Worm (Caenorhabditis elegans) whole organism, L4 larva: Measurements from ENCODE around the gene Y37E11AL.2.

Experiments used
- dpl-1 ChIP-seq: fragments of 150-350 bp; optimal IDR thresholded peaks from 2 replicates; lab custom pipeline; 2014; ENCODE audit warnings: missing biosample characterization, missing genetic modification reagents, missing genetic modification characterization
- fos-1 ChIP-seq: fragments of 150-350 bp; optimal IDR thresholded peaks from 2 replicates; lab custom pipeline; 2014; ENCODE audit warnings: missing biosample characterization, missing genetic modification characterization
- hlh-30 ChIP-seq: sonication (generic microtip); optimal IDR thresholded peaks from 2 replicates; lab custom pipeline; 2017; ENCODE audit warnings: antibody characterized with exemption, mild to moderate bottlenecking, missing genetic modification characterization, missing compliant biosample characterization; ENCODE audit not compliant: insufficient read depth
- madf-9 ChIP-seq: fragments of 200-800 bp; sonication (Bioruptor generic); conservative IDR thresholded peaks from 2 replicates; pipeline ENCODE4 v1.3.6; 2022; ENCODE audit warnings: missing genetic modification reagents, missing genetic modification characterization, missing compliant biosample characterization
- nhr-237 ChIP-seq: sonication (generic microtip); optimal IDR thresholded peaks from 2 replicates; lab custom pipeline; 2017; ENCODE audit warnings: missing biosample characterization, missing genetic modification characterization
- pha-4 ChIP-seq, 2 experiments: fragments of 150-350 bp in 1 of 2; fragments of 200-800 bp in 1 of 2; sonication (Bioruptor generic) in 1 of 2; IDR thresholded peaks in 1 of 2; optimal IDR thresholded peaks in 1 of 2; 2 replicates each; pipeline versions ENCODE4 v1.3.6 to Lab custom; 2014 to 2022; ENCODE audit warnings: missing genetic modification characterization in 2 of 2, missing genetic modification reagents in 2 of 2, missing biosample characterization in 1 of 2, missing compliant biosample characterization in 1 of 2
- snpc-4 ChIP-seq: fragments of 150-350 bp; optimal IDR thresholded peaks from 2 replicates; lab custom pipeline; 2014; ENCODE audit warnings: missing biosample characterization, missing genetic modification characterization
- unc-62 ChIP-seq, 3 experiments: fragments of 150-350 bp in 1 of 3; sonication (generic microtip); optimal IDR thresholded peaks in 2 of 3; peaks in 1 of 3; 1 replicate in 1 of 3; 2 replicates in 2 of 3; lab custom pipeline; 2014 to 2017; ENCODE audit warnings: missing biosample characterization in 3 of 3, missing genetic modification characterization in 3 of 3, missing genetic modification reagents in 3 of 3, missing genotype in 1 of 3
- ztf-11 ChIP-seq: fragments of 150-350 bp; optimal IDR thresholded peaks from 2 replicates; lab custom pipeline; 2014; ENCODE audit warnings: missing biosample characterization, missing genetic modification characterization

DNA sequence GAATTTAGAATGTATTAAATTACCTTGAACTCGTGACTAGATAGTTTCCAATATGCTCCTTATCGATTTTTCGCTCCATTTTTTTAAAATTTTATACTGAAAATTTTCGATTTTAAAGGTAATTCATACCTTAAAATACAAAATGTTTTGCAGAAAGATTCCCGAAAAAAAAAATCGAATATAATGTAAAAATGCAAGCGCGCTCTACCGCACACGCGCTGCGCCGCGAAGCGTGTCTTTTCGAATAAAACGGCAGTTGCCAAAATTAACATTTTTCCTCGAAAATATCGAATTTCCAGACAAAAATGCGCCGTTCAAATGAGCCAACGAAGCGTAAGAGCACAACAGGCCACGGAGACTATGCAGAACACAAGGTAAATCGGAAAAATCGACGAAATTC, 3.7 kb upstream of the Y37E11AL.2 start, which contains the start of the genes taf-6.2 and Y37E11AL.3:
- no peak for TF ChIP-seq fos-1 (tag; lab: Kevin White, UChicago)
- TF ChIP-seq hlh-30 (tag; lab: Kevin White, UChicago), result peak; percentile 31
- no peak for TF ChIP-seq snpc-4 (tag; lab: Kevin White, UChicago)
- no peak for TF ChIP-seq pha-4 (GFP tag; IDR thresholded peaks at IDR 0.05; lab: Robert Waterston, UW)
- no peak for TF ChIP-seq pha-4 (tag; optimal IDR thresholded peaks at IDR 0.05; lab: Kevin White, UChicago)
- peak; percentile 88 for TF ChIP-seq dpl-1 (GFP tag; lab: Kevin White, UChicago)
- TF ChIP-seq nhr-237 (tag; lab: Kevin White, UChicago), result no peak
- no peak for TF ChIP-seq unc-62 (GFP tag; optimal IDR thresholded peaks at IDR 0.05 in 1 of 2; lab: Kevin White, UChicago)
- TF ChIP-seq unc-62 (tag; optimal IDR thresholded peaks at IDR 0.05; lab: Kevin White, UChicago), result no peak
- TF ChIP-seq madf-9 (GFP tag; lab: Robert Waterston, UW), result no peak
- TF ChIP-seq ztf-11 (tag; lab: Kevin White, UChicago), result no peak
